Fruit fly (Drosophila melanogaster) whole organism, larva: ENCODE measurements around the gene CG5440.

Experiments
- noc ChIP-seq: fragments of 200-800 bp; sonication (Bioruptor generic); optimal IDR thresholded peaks from 3 replicates; lab custom pipeline; 2019; ENCODE audit warnings: missing biosample characterization, mild to moderate bottlenecking, missing genetic modification characterization, moderate library complexity

Gene CG5440

DNA sequence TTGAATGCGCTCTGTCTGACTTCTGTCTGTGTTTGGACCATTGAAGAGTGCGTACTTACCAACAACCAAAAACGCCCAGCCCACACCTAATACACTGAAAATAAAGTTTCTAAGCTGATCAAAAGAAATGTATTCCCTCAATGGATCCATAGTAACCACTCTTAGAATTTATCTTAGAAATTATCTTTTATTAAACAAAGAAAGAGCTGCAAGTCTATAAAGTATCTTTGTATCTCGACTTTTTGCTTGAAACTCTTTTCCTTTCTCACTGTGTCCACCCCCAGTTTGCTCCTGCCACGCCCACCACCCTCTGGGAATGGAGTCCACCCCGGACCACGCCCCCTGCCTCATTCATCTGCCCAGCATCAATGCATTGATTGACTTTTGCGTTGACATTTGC is 43.7 kb downstream of the CG5440 start:
- TF ChIP-seq noc (tag; lab: Kevin White, UChicago), result no peak
